Worm (Caenorhabditis elegans): Measurements from ENCODE around the gene C04E7.5.

The C04E7.5 gene

ce11 chrX:404597-404996 lies 44.0 kb downstream of the C04E7.5 start, which contains the start of gene R04A9.1:
Gene R04A9.1, plus strand, starts transcription at chrX:404897.
- TF ChIP-seq tbx-2 (tag; optimal IDR thresholded peaks at IDR 0.05) (no peak), efl-1 (optimal IDR thresholded peaks at IDR 0.05) (no peak), efl-1 (GFP tag; optimal IDR thresholded peaks at IDR 0.05 in 1 of 2) (no peak), nhr-237 (tag; optimal IDR thresholded peaks at IDR 0.05) (no peak), nhr-71 (tag; optimal IDR thresholded peaks at IDR 0.05) (no peak), unc-130 (tag; optimal IDR thresholded peaks at IDR 0.05) (no peak), mep-1 (tag; optimal IDR thresholded peaks at IDR 0.05) (no peak), C34B4.2 (tag; optimal IDR thresholded peaks at IDR 0.05) (no peak), xbp-1 (tag; optimal IDR thresholded peaks at IDR 0.05) (no peak), nhr-11 (tag; optimal IDR thresholded peaks at IDR 0.05) (no peak)

- peak; percentile 33 for TF ChIP-seq lin-13 (GFP tag; optimal IDR thresholded peaks at IDR 0.05)
- no peak for TF ChIP-seq tlp-1 (tag; optimal IDR thresholded peaks at IDR 0.05)
- peak in 2 of 3 experiments; percentile 53 for TF ChIP-seq dpl-1 (GFP tag; optimal IDR thresholded peaks at IDR 0.05)
- peak; percentile 23 for TF ChIP-seq nhr-76 (tag; optimal IDR thresholded peaks at IDR 0.05)
- peak; percentile 89 for TF ChIP-seq nhr-85 (tag)
- peak; percentile 39; the same call in 1 of the 2 replicates for TF ChIP-seq unc-98 (GFP tag; IDR thresholded peaks at IDR 0.05)
- TF ChIP-seq nhr-47 (tag; optimal IDR thresholded peaks at IDR 0.05) = peak; percentile 97
- peak; percentile 93 for TF ChIP-seq jun-1 (tag; optimal IDR thresholded peaks at IDR 0.05)
- TF ChIP-seq unc-86 (tag; optimal IDR thresholded peaks at IDR 0.05) = peak; percentile 82
- peak; percentile 42 for TF ChIP-seq pqm-1 (tag; optimal IDR thresholded peaks at IDR 0.05)
- TF ChIP-seq lin-14 (GFP tag; optimal IDR thresholded peaks at IDR 0.05) = peak; percentile 92
- TF ChIP-seq ces-1 (GFP tag; optimal IDR thresholded peaks at IDR 0.05) = no peak
- peak; percentile 70 for TF ChIP-seq skn-1 (tag; optimal IDR thresholded peaks at IDR 0.05)
- peak; percentile 48 for TF ChIP-seq fkh-4 (tag; optimal IDR thresholded peaks at IDR 0.05; ENCODE audit: borderline replicate concordance)
- peak; percentile 90 for TF ChIP-seq sox-4 (tag; optimal IDR thresholded peaks at IDR 0.05)
- peak; percentile 92 for TF ChIP-seq nhr-90 (tag; optimal IDR thresholded peaks at IDR 0.05; ENCODE audit: poor library complexity)
- peak; percentile 87 for TF ChIP-seq irx-1 (tag; optimal IDR thresholded peaks at IDR 0.05)
- peak; percentile 72 for TF ChIP-seq C04F5.9 (tag; optimal IDR thresholded peaks at IDR 0.05)
- peak; percentile 89 for TF ChIP-seq swsn-7 (tag; optimal IDR thresholded peaks at IDR 0.05)
- peak; percentile 73 to 82 for TF ChIP-seq lsy-2 (tag; optimal IDR thresholded peaks at IDR 0.05)
- TF ChIP-seq fkh-8 (tag; optimal IDR thresholded peaks at IDR 0.05) = peak; percentile 87
- peak; percentile 40 for TF ChIP-seq nhr-11 (tag; optimal IDR thresholded peaks at IDR 0.05)
- TF ChIP-seq mep-1 (tag; optimal IDR thresholded peaks at IDR 0.05) = peak; percentile 88
- TF ChIP-seq elt-3 (tag; optimal IDR thresholded peaks at IDR 0.05) = peak in 3 of 6 experiments; percentile 20 to 79 (median 49)
- peak; percentile 39 for TF ChIP-seq blmp-1 (tag; optimal IDR thresholded peaks at IDR 0.05)
- TF ChIP-seq unc-30 (tag; optimal IDR thresholded peaks at IDR 0.05) = no peak
- TF ChIP-seq zag-1 (tag; optimal IDR thresholded peaks at IDR 0.05) = no peak
- TF ChIP-seq mab-9 (GFP tag; IDR thresholded peaks at IDR 0.05) = peak; percentile 57; the same call in 1 of the 2 replicates
- peak; percentile 89 for TF ChIP-seq nhr-19 (GFP tag; conservative IDR thresholded peaks at IDR 0.05)
- TF ChIP-seq nhr-20 (tag; optimal IDR thresholded peaks at IDR 0.05) = peak; percentile 88
- TF ChIP-seq snpc-4 (tag; optimal IDR thresholded peaks at IDR 0.05) = peak; percentile 60
- TF ChIP-seq ceh-90 (tag; optimal IDR thresholded peaks at IDR 0.05) = no peak
- TF ChIP-seq fos-1 (tag; optimal IDR thresholded peaks at IDR 0.05) = peak; percentile 57
- peak; percentile 93 for TF ChIP-seq nhr-71 (tag; optimal IDR thresholded peaks at IDR 0.05)
- TF ChIP-seq egl-27 (tag; optimal IDR thresholded peaks at IDR 0.05) = peak; percentile 18 to 74
- peak; percentile 77 for TF ChIP-seq aly-2 (tag; optimal IDR thresholded peaks at IDR 0.05)
- TF ChIP-seq zip-4 (GFP tag; optimal IDR thresholded peaks at IDR 0.05) = peak; percentile 71
- no peak for TF ChIP-seq vab-15 (tag; optimal IDR thresholded peaks at IDR 0.05)
- peak; percentile 64 to 68 for TF ChIP-seq efl-1 (optimal IDR thresholded peaks at IDR 0.05)
- TF ChIP-seq efl-1 (GFP tag; optimal IDR thresholded peaks at IDR 0.05 in 1 of 2) = peak in 1 of 2 experiments; percentile 94
- TF ChIP-seq ceh-63 (GFP tag; optimal IDR thresholded peaks at IDR 0.05) = peak; percentile 31
- TF ChIP-seq ceh-82 (tag; optimal IDR thresholded peaks at IDR 0.05) = peak; percentile 77 to 92 (median 86)
- peak; percentile 76 for TF ChIP-seq xbp-1 (tag; optimal IDR thresholded peaks at IDR 0.05)
- peak; percentile 83 for TF ChIP-seq egl-13 (tag; optimal IDR thresholded peaks at IDR 0.05)
- TF ChIP-seq ets-5 (GFP tag; IDR thresholded peaks at IDR 0.05) = no peak
- TF ChIP-seq ceh-8 (GFP tag; optimal IDR thresholded peaks at IDR 0.05) = peak; percentile 80
These were observed 49.5 kb downstream of the C04E7.5 start for ce11 chrX:410073-410572.

All from whole organism, L1 larva.